Fruit fly (Drosophila melanogaster) whole organism: ENCODE results near the gene hoe1.

Experiments
- CG8478 ChIP-seq: fragments of >200 bp; optimal IDR thresholded peaks from 2 replicates; lab custom pipeline; 2018; ENCODE audit warnings: inconsistent platforms
- Dll ChIP-seq: fragments of >200 bp; optimal IDR thresholded peaks from 2 replicates; lab custom pipeline; 2017
- EcR ChIP-seq, 2 experiments: fragments of >200 bp; optimal IDR thresholded peaks; 2 replicates each; lab custom pipeline; 2017; ENCODE audit warnings: missing biosample characterization in 2 of 2, missing genetic modification characterization in 2 of 2, missing genetic modification reagents in 2 of 2
- pan ChIP-seq: fragments of >200 bp; optimal IDR thresholded peaks from 2 replicates; lab custom pipeline; 2017
- psq ChIP-seq: fragments of >200 bp; optimal IDR thresholded peaks from 2 replicates; lab custom pipeline; 2017
- usp ChIP-seq: fragments of >200 bp; optimal IDR thresholded peaks from 2 replicates; lab custom pipeline; 2017; ENCODE audit warnings: missing biosample characterization, missing genetic modification characterization, mixed read lengths

DNA sequence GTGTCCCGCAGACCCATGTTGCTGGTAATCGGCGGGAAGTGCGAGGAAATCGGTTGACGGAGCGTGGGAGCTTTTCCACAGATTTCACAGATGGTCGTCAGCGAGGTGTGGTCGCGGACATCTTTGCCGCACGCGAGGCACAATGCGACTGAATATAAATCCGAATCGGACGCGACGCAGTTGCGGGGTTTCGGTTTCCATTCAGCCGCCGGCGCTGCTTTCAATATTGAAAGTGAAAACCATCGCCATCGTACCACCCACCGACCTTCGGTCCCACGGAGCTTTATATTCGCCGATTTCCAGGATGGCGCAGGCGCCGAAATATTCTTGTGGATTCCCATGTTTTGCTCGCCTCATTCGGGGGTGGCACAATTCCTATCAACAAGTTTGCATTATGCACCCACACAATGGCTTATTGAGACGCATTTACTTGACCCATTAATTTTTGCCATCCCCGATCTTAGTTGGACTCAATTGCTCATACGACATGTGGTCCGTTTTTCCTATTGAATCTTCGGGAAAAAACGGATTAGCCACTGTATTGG is 4.2 kb upstream of the hoe1 start, which contains the start of gene hoe2:
- no peak for TF ChIP-seq pan (lab: Kevin White, UChicago)
- no peak for TF ChIP-seq psq
- TF ChIP-seq EcR (GFP tag; optimal IDR thresholded peaks at IDR 0.05; lab: Kevin White, UChicago), result no peak
- TF ChIP-seq CG8478 (lab: Kevin White, UChicago), result no peak
- TF ChIP-seq usp, result no peak
- no peak for TF ChIP-seq Dll
